Worm (Caenorhabditis elegans): ENCODE data around the gene ran-5.

DNA sequence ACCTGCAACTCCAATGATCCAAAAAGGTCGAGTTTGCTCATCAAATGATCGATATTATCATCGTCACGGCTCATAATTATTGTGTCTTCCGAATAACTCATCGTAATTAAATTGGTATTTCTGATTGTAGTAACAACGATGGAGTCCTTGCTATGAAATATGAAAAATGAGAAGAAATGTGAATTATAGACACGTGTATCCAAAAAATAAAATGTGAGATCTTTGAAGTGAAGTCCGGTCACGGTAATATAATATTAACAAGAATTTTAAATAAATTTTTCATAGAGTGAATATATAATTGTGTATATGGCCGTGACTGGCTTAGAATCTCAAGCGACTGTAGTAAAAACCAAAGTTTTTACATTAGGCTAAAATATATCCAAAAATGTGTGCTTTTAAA, 19.2 kb downstream of the ran-5 start, which contains the start of gene H12I13.1:
- no peak for TF ChIP-seq lsy-2 (tag; optimal IDR thresholded peaks at IDR 0.05)
- TF ChIP-seq snpc-4 (tag; optimal IDR thresholded peaks at IDR 0.05), result no peak
- TF ChIP-seq ama-1 (optimal IDR thresholded peaks at IDR 0.05), result no peak
- TF ChIP-seq nhr-237 (tag; optimal IDR thresholded peaks at IDR 0.05), result no peak
- no peak for TF ChIP-seq aha-1 (tag; optimal IDR thresholded peaks at IDR 0.05)
- no peak for TF ChIP-seq ceh-8 (GFP tag; optimal IDR thresholded peaks at IDR 0.05)
- no peak for TF ChIP-seq unc-62 (GFP tag; optimal IDR thresholded peaks at IDR 0.05)
- no peak for TF ChIP-seq mab-9 (GFP tag; IDR thresholded peaks at IDR 0.05)
- no peak for TF ChIP-seq aly-2 (tag; optimal IDR thresholded peaks at IDR 0.05)
- TF ChIP-seq nhr-11 (tag; optimal IDR thresholded peaks at IDR 0.05), result no peak
- TF ChIP-seq mdl-1 (tag; optimal IDR thresholded peaks at IDR 0.05), result no peak
